Fruit fly (Drosophila melanogaster) whole organism, adult: Measurements from ENCODE around the gene HBS1.

Experiments used
- CG11617 ChIP-seq: fragments of 200-800 bp; sonication (Bioruptor generic); optimal IDR thresholded peaks from 2 replicates; lab custom pipeline; 2017; ENCODE audit warnings: mild to moderate bottlenecking, missing biosample characterization, missing genetic modification reagents, missing genetic modification characterization
- CG12768 ChIP-seq: fragments of 200-800 bp; sonication (Bioruptor generic); optimal IDR thresholded peaks from 2 replicates; lab custom pipeline; 2017; ENCODE audit warnings: missing biosample characterization, missing genetic modification characterization, mild to moderate bottlenecking, moderate library complexity, missing genetic modification reagents
- CG14711 ChIP-seq: fragments of 200-800 bp; sonication (Bioruptor generic); optimal IDR thresholded peaks from 2 replicates; lab custom pipeline; 2018; ENCODE audit warnings: missing biosample characterization, mild to moderate bottlenecking, missing genetic modification characterization, moderate library complexity
- CG1620 ChIP-seq: fragments of 200-800 bp; sonication (Bioruptor generic); optimal IDR thresholded peaks from 2 replicates; lab custom pipeline; 2016; ENCODE audit warnings: missing biosample characterization, missing genetic modification characterization
- CG33017 ChIP-seq: fragments of 200-800 bp; sonication (Bioruptor generic); optimal IDR thresholded peaks from 2 replicates; lab custom pipeline; 2018; ENCODE audit warnings: missing biosample characterization, mild to moderate bottlenecking, missing genetic modification characterization, moderate library complexity
- CG5204 ChIP-seq: fragments of 200-800 bp; sonication (Bioruptor generic); optimal IDR thresholded peaks from 2 replicates; lab custom pipeline; 2016; ENCODE audit warnings: missing biosample characterization, missing genetic modification characterization
- CG7045 ChIP-seq: fragments of 200-800 bp; sonication (Bioruptor generic); optimal IDR thresholded peaks from 2 replicates; lab custom pipeline; 2017; ENCODE audit warnings: missing biosample characterization, mild to moderate bottlenecking, missing genetic modification characterization
- CG7101 ChIP-seq: fragments of 200-800 bp; sonication (Bioruptor generic); optimal IDR thresholded peaks from 2 replicates; lab custom pipeline; 2018; ENCODE audit warnings: missing biosample characterization, mild to moderate bottlenecking, missing genetic modification characterization, moderate library complexity
- Clk ChIP-seq: fragments of 200-800 bp; sonication (Bioruptor generic); optimal IDR thresholded peaks from 2 replicates; lab custom pipeline; 2017; ENCODE audit warnings: missing biosample characterization, missing genetic modification characterization
- Crg-1 ChIP-seq: fragments of 200-800 bp; sonication (Bioruptor generic); optimal IDR thresholded peaks from 2 replicates; lab custom pipeline; 2016; ENCODE audit warnings: missing biosample characterization, missing genetic modification characterization
- Hr96 ChIP-seq: fragments of 200-800 bp; sonication (Bioruptor generic); optimal IDR thresholded peaks from 2 replicates; lab custom pipeline; 2016; ENCODE audit warnings: missing biosample characterization, missing genetic modification characterization
- Mnt ChIP-seq: fragments of 200-800 bp; sonication (Bioruptor generic); optimal IDR thresholded peaks from 2 replicates; lab custom pipeline; 2016; ENCODE audit warnings: missing biosample characterization, mild to moderate bottlenecking, missing genetic modification characterization
- bab1 ChIP-seq: fragments of 200-800 bp; sonication (Bioruptor generic); optimal IDR thresholded peaks from 3 replicates; lab custom pipeline; 2019; ENCODE audit warnings: missing biosample characterization, mild to moderate bottlenecking, missing genetic modification characterization, moderate library complexity
- cic ChIP-seq: fragments of 200-800 bp; sonication (Bioruptor generic); optimal IDR thresholded peaks from 2 replicates; lab custom pipeline; 2017; ENCODE audit warnings: missing biosample characterization, mild to moderate bottlenecking, missing genetic modification characterization, moderate library complexity
- cnc ChIP-seq, 2 experiments: fragments of >200 bp; optimal IDR thresholded peaks; 2 replicates each; lab custom pipeline; 2017
- kay ChIP-seq: fragments of 200-800 bp; sonication (Bioruptor generic); peaks from one replicate; lab custom pipeline; 2016; ENCODE audit warnings: missing biosample characterization, missing genetic modification characterization, borderline replicate concordance
- ovo ChIP-seq: fragments of 200-800 bp; sonication (Bioruptor generic); optimal IDR thresholded peaks from 2 replicates; lab custom pipeline; 2016; ENCODE audit warnings: missing biosample characterization, missing genetic modification characterization
- pad ChIP-seq: fragments of 200-800 bp; sonication (Bioruptor generic); optimal IDR thresholded peaks from 3 replicates; lab custom pipeline; 2017; ENCODE audit warnings: missing biosample characterization, missing genetic modification characterization, mild to moderate bottlenecking, moderate library complexity, missing genetic modification reagents
- tj ChIP-seq: fragments of 200-800 bp; sonication (Bioruptor generic); optimal IDR thresholded peaks from 3 replicates; lab custom pipeline; 2017; ENCODE audit warnings: missing biosample characterization, mild to moderate bottlenecking, missing genetic modification characterization, moderate library complexity
- toe ChIP-seq: fragments of 200-800 bp; sonication (Bioruptor generic); optimal IDR thresholded peaks from 2 replicates; lab custom pipeline; 2016; ENCODE audit warnings: missing biosample characterization, missing genetic modification characterization

Gene HBS1

DNA sequence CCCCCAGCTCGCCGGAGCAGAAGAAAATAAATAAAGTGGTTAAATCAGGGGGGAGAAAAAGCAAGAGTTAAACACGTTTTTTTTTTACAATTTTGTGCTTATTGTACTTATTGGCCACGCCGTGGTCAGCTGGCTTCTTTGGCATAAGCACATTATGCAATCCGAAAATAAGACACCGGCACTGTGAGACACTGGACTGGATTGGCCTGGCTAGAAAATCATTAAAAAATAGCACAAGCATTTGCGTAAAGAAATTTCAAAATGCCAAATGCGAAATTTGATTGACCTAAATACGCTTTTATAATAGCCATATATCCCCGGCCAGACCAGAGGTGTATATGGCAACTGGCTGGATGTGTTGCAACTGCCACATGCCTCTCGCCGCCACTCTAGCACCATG, 39.4 kb upstream of the HBS1 start:
- no peak for TF ChIP-seq CG14711
- no peak for TF ChIP-seq Clk (GFP tag; lab: Kevin White, UChicago)
- TF ChIP-seq cic (GFP tag; lab: Kevin White, UChicago), result no peak
- no peak for TF ChIP-seq pad
- TF ChIP-seq Crg-1 (GFP tag; lab: Kevin White, UChicago), result no peak
- no peak for TF ChIP-seq Hr96 (GFP tag; lab: Kevin White, UChicago)
- TF ChIP-seq tj (GFP tag; lab: Kevin White, UChicago), result no peak
- TF ChIP-seq toe (GFP tag; lab: Kevin White, UChicago), result no peak
- TF ChIP-seq CG11617 (GFP tag; lab: Kevin White, UChicago), result no peak
- no peak for TF ChIP-seq CG7101
- no peak for TF ChIP-seq CG12768 (GFP tag; lab: Kevin White, UChicago)
- TF ChIP-seq CG33017, result no peak
- no peak for TF ChIP-seq bab1 (GFP tag; lab: Kevin White, UChicago)
- TF ChIP-seq CG7045 (GFP tag; lab: Kevin White, UChicago), result no peak
- TF ChIP-seq ovo, result no peak
- TF ChIP-seq kay (GFP tag; lab: Kevin White, UChicago), result no peak
- no peak for TF ChIP-seq CG5204 (GFP tag; lab: Kevin White, UChicago)
- no peak for TF ChIP-seq Mnt (GFP tag; lab: Kevin White, UChicago)
- no peak for TF ChIP-seq CG1620 (GFP tag; lab: Kevin White, UChicago)

DNA sequence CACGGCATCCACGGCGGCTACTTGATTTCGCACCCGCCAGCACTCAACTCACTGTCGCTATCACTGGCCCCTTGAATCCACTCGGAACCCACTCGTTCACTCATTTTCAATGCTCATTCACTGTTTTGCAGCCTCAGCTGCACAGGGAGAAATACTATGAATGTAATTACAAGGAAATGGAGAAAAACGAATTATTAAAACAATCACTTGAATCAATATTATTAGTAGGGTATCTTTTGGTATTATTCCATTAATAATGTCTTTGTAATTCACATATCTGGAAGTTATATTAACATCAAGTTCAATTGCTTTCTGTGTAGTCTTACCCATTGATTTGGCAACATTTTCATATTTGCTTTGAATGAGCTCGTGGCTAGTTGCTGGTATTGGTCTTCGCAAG, 35.6 kb upstream of the HBS1 start:
- TF ChIP-seq bab1 (GFP tag; lab: Kevin White, UChicago) (no peak), toe (GFP tag; lab: Kevin White, UChicago) (no peak)

DNA sequence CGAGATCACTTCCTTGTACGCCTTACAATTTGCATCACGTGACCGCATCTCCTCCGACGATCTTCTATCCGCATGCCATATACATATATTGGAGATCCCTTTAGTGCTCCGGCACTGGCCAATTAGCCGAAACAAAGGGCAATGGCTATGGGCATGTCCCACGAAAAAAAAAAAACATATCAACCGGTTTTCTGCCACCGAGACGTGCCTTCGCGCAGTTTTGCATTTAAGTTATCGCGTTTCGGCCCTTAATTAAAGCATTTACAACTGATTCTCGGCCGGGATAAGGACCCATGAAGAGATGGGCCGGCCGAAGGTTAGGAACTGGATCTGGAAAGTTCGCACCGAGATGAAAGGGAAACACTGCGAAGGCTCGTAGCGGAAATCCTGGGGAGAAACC, 34.6 kb upstream of the HBS1 start:
- TF ChIP-seq CG7045 (GFP tag; lab: Kevin White, UChicago), result no peak
- no peak for TF ChIP-seq ovo
- no peak for TF ChIP-seq CG7101
- no peak for TF ChIP-seq Mnt (GFP tag; lab: Kevin White, UChicago)
- no peak for TF ChIP-seq kay (GFP tag; lab: Kevin White, UChicago)

DNA sequence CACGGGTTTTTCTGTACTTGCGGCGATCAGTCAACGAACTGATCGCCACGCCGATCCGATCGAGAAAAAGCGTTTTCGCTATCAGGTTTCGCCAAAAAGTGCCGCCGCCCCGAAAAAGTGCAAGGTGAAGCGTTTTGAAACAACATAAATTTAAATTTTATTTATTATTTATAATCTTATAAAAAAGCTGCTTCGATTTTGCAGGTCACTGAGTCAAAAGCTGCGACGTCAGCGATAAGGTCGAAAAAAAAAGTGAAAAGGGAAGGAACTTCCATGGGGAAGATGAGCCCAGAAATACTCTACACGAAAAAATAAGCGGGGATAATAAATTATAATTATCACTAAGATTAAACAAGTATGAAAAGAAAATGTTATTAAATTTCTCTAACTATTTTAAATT, 32.7 kb upstream of the HBS1 start:
- TF ChIP-seq CG7045 (GFP tag; lab: Kevin White, UChicago) (no peak), tj (GFP tag; lab: Kevin White, UChicago) (peak; percentile 86)

DNA sequence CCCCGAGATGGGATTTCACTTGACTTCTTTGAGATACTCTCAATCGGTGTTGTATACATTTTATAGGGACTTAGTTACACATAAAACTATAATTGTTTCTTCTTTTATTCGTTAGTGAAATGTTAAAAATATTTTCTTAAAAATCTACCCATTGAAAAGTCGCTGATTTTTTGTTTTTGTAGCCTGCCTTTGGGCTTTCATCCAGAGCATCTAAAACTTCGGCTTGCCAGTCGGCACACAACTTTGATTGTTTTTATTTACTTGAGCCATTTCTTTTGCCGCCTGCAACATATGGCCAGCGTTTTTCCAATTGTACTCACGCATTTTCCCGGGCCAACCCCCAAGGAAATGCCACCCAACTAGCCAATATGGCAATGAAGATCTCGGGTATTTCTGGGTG, 26.9 kb upstream of the HBS1 start:
- TF ChIP-seq tj (GFP tag; lab: Kevin White, UChicago) (no peak), cic (GFP tag; lab: Kevin White, UChicago) (no peak), CG12768 (GFP tag; lab: Kevin White, UChicago) (no peak), CG1620 (GFP tag; lab: Kevin White, UChicago) (no peak), CG14711 (no peak), ovo (no peak), bab1 (GFP tag; lab: Kevin White, UChicago) (no peak), cnc (optimal IDR thresholded peaks at IDR 0.05; lab: Kevin White, UChicago) (no peak), Clk (GFP tag; lab: Kevin White, UChicago) (no peak), CG7101 (no peak), toe (GFP tag; lab: Kevin White, UChicago) (no peak), CG33017 (no peak), CG5204 (GFP tag; lab: Kevin White, UChicago) (no peak), pad (no peak), CG7045 (GFP tag; lab: Kevin White, UChicago) (no peak), CG11617 (GFP tag; lab: Kevin White, UChicago) (no peak)

DNA sequence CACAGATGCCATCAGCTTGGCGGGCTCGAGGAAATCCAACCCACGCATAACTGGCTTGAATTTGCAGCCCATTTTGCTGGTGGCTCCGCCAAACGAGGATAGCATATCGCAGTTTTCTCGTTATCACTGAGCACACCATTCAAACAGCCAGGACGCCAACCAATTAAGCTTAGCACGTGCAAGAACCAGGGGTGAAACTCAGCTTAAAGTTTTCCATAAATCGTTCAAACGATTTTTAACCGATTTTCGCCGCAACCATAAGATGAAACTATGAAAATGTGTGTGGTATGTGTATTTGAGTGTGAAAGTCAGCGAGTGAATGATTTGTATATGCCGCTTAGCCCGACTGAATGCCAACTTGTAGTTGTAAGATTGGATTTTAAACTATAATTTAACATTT, 25.9 kb upstream of the HBS1 start:
- no peak for TF ChIP-seq toe (GFP tag; lab: Kevin White, UChicago)
- no peak for TF ChIP-seq Hr96 (GFP tag; lab: Kevin White, UChicago)
- TF ChIP-seq Clk (GFP tag; lab: Kevin White, UChicago), result no peak
- no peak for TF ChIP-seq CG33017
- TF ChIP-seq cic (GFP tag; lab: Kevin White, UChicago), result no peak
- no peak for TF ChIP-seq CG11617 (GFP tag; lab: Kevin White, UChicago)

DNA sequence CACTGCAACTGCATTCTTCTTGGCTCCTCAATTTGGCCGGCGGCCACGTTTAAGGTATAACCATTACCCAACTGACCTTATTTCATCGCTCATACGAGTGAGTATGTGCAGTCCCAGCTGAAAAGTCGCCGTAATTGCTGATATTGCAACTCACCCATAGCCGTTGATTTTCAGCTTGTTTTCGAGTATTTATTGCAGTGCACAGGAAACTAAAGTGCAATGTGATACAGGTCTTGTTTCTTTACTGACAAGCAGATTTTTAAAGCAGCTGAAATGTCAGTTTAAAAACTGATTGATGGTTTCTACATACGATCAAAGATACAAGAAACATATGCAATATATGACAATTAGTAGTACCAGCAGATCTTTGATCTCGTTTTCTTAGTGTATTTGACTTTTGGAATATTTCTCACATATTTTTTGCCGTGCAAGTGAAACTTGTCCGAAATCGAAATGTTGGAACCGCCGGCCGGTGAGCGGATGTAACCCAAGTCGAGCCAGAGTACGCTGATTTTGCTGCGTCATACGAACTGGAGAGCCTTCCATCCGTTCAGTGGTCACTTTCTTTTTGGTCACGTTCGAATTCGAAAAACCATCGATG, 23.0 kb upstream of the HBS1 start:
- TF ChIP-seq cnc (optimal IDR thresholded peaks at IDR 0.05; lab: Kevin White, UChicago) (no peak), toe (GFP tag; lab: Kevin White, UChicago) (no peak), CG1620 (GFP tag; lab: Kevin White, UChicago) (no peak), tj (GFP tag; lab: Kevin White, UChicago) (peak; percentile 99)

DNA sequence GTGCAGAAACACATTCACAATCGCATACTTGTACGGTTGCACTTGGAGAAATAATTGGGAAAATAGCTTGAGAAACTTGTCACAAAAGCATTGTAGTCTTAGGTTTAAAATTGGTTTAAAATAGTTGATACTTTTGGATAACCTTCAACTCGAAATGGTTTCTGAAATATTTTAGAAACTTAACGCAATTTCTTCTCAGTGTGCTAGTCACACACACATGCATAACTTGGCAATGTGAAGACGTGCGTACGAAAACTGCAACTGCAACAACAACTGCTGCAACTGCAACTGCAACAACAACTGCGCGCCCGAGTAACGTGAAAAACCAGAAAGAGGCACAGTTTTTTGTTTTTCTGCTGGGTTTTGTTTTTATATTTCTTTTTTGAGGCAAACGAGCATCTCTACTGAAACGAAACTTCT, 21.1 kb upstream of the HBS1 start:
- TF ChIP-seq CG14711, result peak; percentile 32
- TF ChIP-seq CG33017, result no peak
- peak; percentile 72 for TF ChIP-seq bab1 (GFP tag; lab: Kevin White, UChicago)
- peak; percentile 8 for TF ChIP-seq pad
- TF ChIP-seq CG7101, result peak; percentile 24
- no peak for TF ChIP-seq toe (GFP tag; lab: Kevin White, UChicago)
